Fruit fly (Drosophila melanogaster): ENCODE data around the gene CG34106.

DNA sequence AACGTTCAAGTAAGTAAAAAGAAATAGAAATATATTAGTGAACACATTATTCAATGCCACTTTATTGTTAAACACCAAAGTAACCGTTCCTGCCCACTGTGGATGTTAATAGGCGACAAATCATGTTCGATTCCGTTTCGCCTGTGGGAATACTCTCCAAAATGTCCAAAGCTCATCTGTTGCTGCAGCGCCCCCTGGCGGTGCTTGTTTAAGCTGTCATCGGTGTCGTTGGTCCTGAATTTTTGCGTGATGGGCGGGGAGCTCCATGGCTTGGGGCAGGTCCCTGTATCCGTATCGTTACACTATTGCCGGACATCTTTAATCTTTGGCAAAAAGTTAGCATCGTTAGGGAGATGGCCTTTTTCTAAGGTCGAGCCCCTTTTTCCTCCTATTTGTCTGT is 71.0 kb downstream of the CG34106 start:
- TF ChIP-seq OdsH (GFP tag; optimal IDR thresholded peaks at IDR 0.05) = no peak
- TF ChIP-seq dsf (GFP tag; optimal IDR thresholded peaks at IDR 0.05; ENCODE audit: borderline replicate concordance) = no peak
- TF ChIP-seq pan (optimal IDR thresholded peaks at IDR 0.05) = no peak
- TF ChIP-seq Jra (GFP tag; optimal IDR thresholded peaks at IDR 0.05) = no peak
- no peak for TF ChIP-seq CG9705 (GFP tag; optimal IDR thresholded peaks at IDR 0.05)
- TF ChIP-seq lola (GFP tag; optimal IDR thresholded peaks at IDR 0.05) = no peak
- no peak for TF ChIP-seq Vsx2 (GFP tag; optimal IDR thresholded peaks at IDR 0.05; ENCODE audit: partially characterized antibody)
- no peak for TF ChIP-seq rgr (GFP tag; optimal IDR thresholded peaks at IDR 0.05)

All from whole organism, wandering third instar larva.